Worm (Caenorhabditis elegans) whole organism, L3 larva: Measurements from ENCODE around the gene srx-58.

Source experiments
- R02D3.7 ChIP-seq: fragments of 150-350 bp; optimal IDR thresholded peaks from 2 replicates; lab custom pipeline; 2014; ENCODE audit warnings: missing biosample characterization, missing genetic modification characterization
- ZK546.5 ChIP-seq: sonication (generic microtip); optimal IDR thresholded peaks from 2 replicates; lab custom pipeline; 2017; ENCODE audit warnings: missing biosample characterization, missing genetic modification characterization
- aly-2 ChIP-seq: fragments of 150-350 bp; optimal IDR thresholded peaks from 2 replicates; lab custom pipeline; 2014; ENCODE audit warnings: missing biosample characterization, missing genetic modification characterization
- ama-1 ChIP-seq: fragments of 150-350 bp; optimal IDR thresholded peaks from 2 replicates; lab custom pipeline; 2018
- ceh-16 ChIP-seq: sonication (generic microtip); optimal IDR thresholded peaks from 2 replicates; lab custom pipeline; 2017; ENCODE audit warnings: missing biosample characterization, missing genetic modification characterization
- ceh-82 ChIP-seq: fragments of 150-350 bp; optimal IDR thresholded peaks from 2 replicates; lab custom pipeline; 2014; ENCODE audit warnings: missing biosample characterization, missing genetic modification characterization
- ceh-9 ChIP-seq: sonication (generic microtip); optimal IDR thresholded peaks from 2 replicates; lab custom pipeline; 2018; ENCODE audit warnings: missing biosample characterization, missing genetic modification characterization
- daf-12 ChIP-seq: fragments of 150-350 bp; optimal IDR thresholded peaks from 2 replicates; lab custom pipeline; 2014; ENCODE audit warnings: missing biosample characterization, missing genetic modification reagents, missing genetic modification characterization
- egl-27 ChIP-seq: sonication (generic microtip); optimal IDR thresholded peaks from 4 replicates; lab custom pipeline; 2017; ENCODE audit warnings: missing biosample characterization, missing genetic modification reagents, missing genetic modification characterization
- egl-5 ChIP-seq: fragments of 150-350 bp; optimal IDR thresholded peaks from 2 replicates; lab custom pipeline; 2017; ENCODE audit warnings: missing biosample characterization, missing genetic modification reagents, missing genetic modification characterization, inconsistent platforms
- elt-1 ChIP-seq: fragments of 150-350 bp; optimal IDR thresholded peaks from 2 replicates; lab custom pipeline; 2014; ENCODE audit warnings: missing biosample characterization, missing genetic modification characterization
- elt-2 ChIP-seq: sonication (generic microtip); optimal IDR thresholded peaks from 2 replicates; lab custom pipeline; 2016; ENCODE audit warnings: missing genetic modification reagents, mild to moderate bottlenecking, missing genetic modification characterization, missing compliant biosample characterization
- elt-3 ChIP-seq, 3 experiments: fragments of 150-350 bp in 1 of 3; sonication (generic microtip) in 2 of 3; optimal IDR thresholded peaks; 2 replicates in 2 of 3; 4 replicates in 1 of 3; lab custom pipeline; 2014 to 2017; ENCODE audit warnings: missing biosample characterization in 3 of 3, missing genetic modification characterization in 3 of 3
- eor-1 ChIP-seq, 2 experiments: fragments of 150-350 bp; optimal IDR thresholded peaks; 2 replicates each; lab custom pipeline; 2014 to 2018; ENCODE audit warnings: missing biosample characterization in 2 of 2, missing genetic modification characterization in 2 of 2
- fkh-10 ChIP-seq: sonication (generic microtip); optimal IDR thresholded peaks from 2 replicates; lab custom pipeline; 2017; ENCODE audit warnings: missing biosample characterization, missing genetic modification reagents, missing genetic modification characterization
- fkh-2 ChIP-seq: fragments of 150-350 bp; optimal IDR thresholded peaks from 2 replicates; lab custom pipeline; 2014; ENCODE audit warnings: missing biosample characterization, missing genetic modification reagents, missing genetic modification characterization
- fos-1 ChIP-seq: fragments of 150-350 bp; optimal IDR thresholded peaks from 2 replicates; lab custom pipeline; 2014; ENCODE audit warnings: missing biosample characterization, missing genetic modification characterization
- hmg-11 ChIP-seq: sonication (generic microtip); optimal IDR thresholded peaks from 2 replicates; lab custom pipeline; 2016; ENCODE audit warnings: missing genetic modification characterization, missing compliant biosample characterization
- jun-1 ChIP-seq: fragments of 150-350 bp; optimal IDR thresholded peaks from 2 replicates; lab custom pipeline; 2014; ENCODE audit warnings: missing biosample characterization, missing genetic modification reagents, missing genetic modification characterization
- lin-15B ChIP-seq: fragments of 150-350 bp; optimal IDR thresholded peaks from 2 replicates; lab custom pipeline; 2014; ENCODE audit warnings: missing biosample characterization, missing genetic modification characterization
- lin-39 ChIP-seq: fragments of 150-350 bp; optimal IDR thresholded peaks from 2 replicates; lab custom pipeline; 2018; ENCODE audit warnings: missing biosample characterization, missing genetic modification reagents, missing genetic modification characterization
- lsy-12 ChIP-seq: sonication (generic microtip); optimal IDR thresholded peaks from 2 replicates; lab custom pipeline; 2016; ENCODE audit warnings: mild to moderate bottlenecking, missing genetic modification characterization, missing compliant biosample characterization
- nfya-1 ChIP-seq: sonication (generic microtip); optimal IDR thresholded peaks from 2 replicates; lab custom pipeline; 2017; ENCODE audit warnings: missing genetic modification characterization, mild to moderate bottlenecking, missing compliant biosample characterization, antibody characterized with exemption, moderate library complexity; ENCODE audit not compliant: insufficient read depth
- nhr-11 ChIP-seq: fragments of 150-350 bp; optimal IDR thresholded peaks from 2 replicates; lab custom pipeline; 2014; ENCODE audit warnings: missing biosample characterization, missing genetic modification characterization
- nhr-12 ChIP-seq: fragments of 150-350 bp; optimal IDR thresholded peaks from 2 replicates; lab custom pipeline; 2014; ENCODE audit warnings: missing biosample characterization, missing genetic modification characterization
- nhr-237 ChIP-seq: fragments of 150-350 bp; optimal IDR thresholded peaks from 2 replicates; lab custom pipeline; 2014; ENCODE audit warnings: missing biosample characterization, missing genetic modification characterization
- nhr-25 ChIP-seq: sonication (generic microtip); optimal IDR thresholded peaks from 2 replicates; lab custom pipeline; 2017; ENCODE audit warnings: missing biosample characterization, missing genetic modification characterization
- nhr-28 ChIP-seq: fragments of 150-350 bp; optimal IDR thresholded peaks from 2 replicates; lab custom pipeline; 2014; ENCODE audit warnings: missing biosample characterization, missing genetic modification characterization
- nhr-67 ChIP-seq: fragments of 150-350 bp; optimal IDR thresholded peaks from 2 replicates; lab custom pipeline; 2014; ENCODE audit warnings: missing biosample characterization, missing genetic modification characterization
- nhr-76 ChIP-seq: fragments of 150-350 bp; sonication (generic microtip); optimal IDR thresholded peaks from 5 replicates; lab custom pipeline; 2014; ENCODE audit warnings: missing biosample characterization, missing genetic modification characterization
- nhr-77 ChIP-seq: fragments of 150-350 bp; optimal IDR thresholded peaks from 2 replicates; lab custom pipeline; 2014; ENCODE audit warnings: missing biosample characterization, missing genetic modification characterization
- pha-4 ChIP-seq: fragments of 150-350 bp; optimal IDR thresholded peaks from 2 replicates; lab custom pipeline; 2014; ENCODE audit warnings: missing biosample characterization, missing genetic modification reagents, missing genetic modification characterization
- pqm-1 ChIP-seq: fragments of 150-350 bp; optimal IDR thresholded peaks from 2 replicates; lab custom pipeline; 2017; ENCODE audit warnings: missing biosample characterization, missing genetic modification characterization, inconsistent platforms
- skn-1 ChIP-seq: fragments of 150-350 bp; optimal IDR thresholded peaks from 2 replicates; lab custom pipeline; 2014; ENCODE audit warnings: missing biosample characterization, missing genetic modification characterization
- tbx-2 ChIP-seq: sonication (generic microtip); optimal IDR thresholded peaks from 2 replicates; lab custom pipeline; 2016; ENCODE audit warnings: mild to moderate bottlenecking, missing genetic modification characterization, missing compliant biosample characterization
- unc-39 ChIP-seq: sonication (generic microtip); optimal IDR thresholded peaks from 4 replicates; lab custom pipeline; 2017; ENCODE audit warnings: missing biosample characterization, missing genetic modification characterization
- unc-62 ChIP-seq: fragments of 150-350 bp; sonication (generic microtip); optimal IDR thresholded peaks from 4 replicates; lab custom pipeline; 2014; ENCODE audit warnings: missing biosample characterization, missing genetic modification reagents, missing genetic modification characterization

srx-58 gene

DNA sequence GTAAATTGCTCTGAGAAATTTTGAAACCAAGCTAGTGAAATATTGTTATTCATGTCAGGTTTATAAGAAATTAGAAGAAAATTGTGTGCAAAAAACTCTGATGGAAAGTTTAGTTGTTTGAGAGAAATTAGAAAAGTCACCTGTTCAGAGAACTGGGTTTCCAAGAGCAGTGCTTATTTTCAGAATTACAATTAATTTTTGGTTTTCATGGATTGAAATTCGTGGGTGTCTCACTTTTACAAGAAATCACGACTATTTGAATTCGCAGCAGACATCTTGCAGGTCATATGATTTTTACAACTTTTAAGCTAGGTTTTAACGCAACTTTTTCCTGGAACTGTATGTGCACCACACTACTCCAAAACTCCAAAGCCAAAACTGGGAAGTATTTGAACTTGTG lies 43.5 kb upstream of the srx-58 start, which contains the start of gene srz-10:
Gene srz-10, minus strand, starts transcription at position 88 of the 400 bp plus-strand sequence.
- TF ChIP-seq aly-2 (tag; lab: Kevin White, UChicago) (no peak), unc-62 (GFP tag; lab: Kevin White, UChicago) (no peak), nhr-11 (no peak), eor-1 (tag; optimal IDR thresholded peaks at IDR 0.05; lab: Kevin White, UChicago) (no peak), nhr-67 (tag; lab: Kevin White, UChicago) (no peak), elt-3 (tag; optimal IDR thresholded peaks at IDR 0.05; lab: Kevin White, UChicago) (no peak), fkh-2 (tag; lab: Kevin White, UChicago) (no peak), jun-1 (tag; lab: Kevin White, UChicago) (no peak), ceh-82 (tag; lab: Kevin White, UChicago) (no peak), nhr-25 (tag; lab: Kevin White, UChicago) (no peak), fkh-10 (no peak)

DNA sequence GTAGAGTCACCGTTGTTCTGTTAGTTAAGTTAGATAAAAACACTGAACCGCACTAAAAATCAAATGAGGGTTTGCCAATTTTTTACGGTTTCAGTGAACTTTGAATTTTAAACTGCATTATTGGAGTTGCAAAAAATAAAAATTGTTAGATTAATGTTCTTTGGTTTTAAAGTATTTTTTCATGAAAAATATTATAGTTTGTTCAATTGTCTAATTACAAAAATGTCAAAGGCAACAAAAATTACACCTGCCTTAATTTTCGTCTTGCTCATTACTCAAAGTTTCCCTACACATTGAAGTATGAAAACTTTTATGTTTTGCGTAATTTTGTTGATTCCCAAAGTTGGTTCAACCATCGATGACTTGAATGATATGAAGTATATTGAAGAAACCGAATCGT lies 41.7 kb upstream of the srx-58 start, which contains the start of gene irld-62:
Gene irld-62, plus strand, starts transcription at position 301 of the 400 bp plus-strand sequence.
- TF ChIP-seq egl-27 (tag; lab: Kevin White, UChicago) (no peak), ceh-16 (tag; lab: Kevin White, UChicago) (no peak), fkh-10 (no peak), nhr-77 (no peak), lin-39 (tag; lab: Kevin White, UChicago) (no peak), nhr-12 (tag; lab: Kevin White, UChicago) (no peak), tbx-2 (no peak), elt-1 (tag; lab: Kevin White, UChicago) (no peak), unc-62 (GFP tag; lab: Kevin White, UChicago) (no peak), nhr-237 (tag; lab: Kevin White, UChicago) (no peak)

DNA sequence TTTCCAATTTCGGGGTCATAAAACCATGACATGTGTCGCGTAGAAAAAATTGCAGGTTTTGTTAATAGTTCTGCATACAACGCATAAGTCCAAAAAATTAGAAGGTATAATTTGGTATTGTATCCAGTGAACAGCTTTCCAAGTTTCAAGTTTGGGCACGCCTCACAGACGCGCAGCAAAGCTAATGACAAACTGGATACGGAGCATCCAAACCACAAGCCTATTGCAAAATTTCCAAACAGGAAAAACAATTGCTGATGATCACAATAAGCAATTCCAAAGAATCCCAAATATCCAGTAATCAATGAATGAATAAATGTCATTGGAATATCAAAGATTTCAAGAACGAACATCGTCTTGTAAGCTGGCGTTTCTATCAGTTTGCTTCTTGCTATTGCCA lies 38.9 kb upstream of the srx-58 start:
- TF ChIP-seq unc-39 (tag; lab: Kevin White, UChicago) (no peak), nhr-11 (no peak), lin-15B (tag; lab: Kevin White, UChicago) (no peak), egl-5 (tag; lab: Kevin White, UChicago) (no peak), lin-39 (tag; lab: Kevin White, UChicago) (no peak)

DNA sequence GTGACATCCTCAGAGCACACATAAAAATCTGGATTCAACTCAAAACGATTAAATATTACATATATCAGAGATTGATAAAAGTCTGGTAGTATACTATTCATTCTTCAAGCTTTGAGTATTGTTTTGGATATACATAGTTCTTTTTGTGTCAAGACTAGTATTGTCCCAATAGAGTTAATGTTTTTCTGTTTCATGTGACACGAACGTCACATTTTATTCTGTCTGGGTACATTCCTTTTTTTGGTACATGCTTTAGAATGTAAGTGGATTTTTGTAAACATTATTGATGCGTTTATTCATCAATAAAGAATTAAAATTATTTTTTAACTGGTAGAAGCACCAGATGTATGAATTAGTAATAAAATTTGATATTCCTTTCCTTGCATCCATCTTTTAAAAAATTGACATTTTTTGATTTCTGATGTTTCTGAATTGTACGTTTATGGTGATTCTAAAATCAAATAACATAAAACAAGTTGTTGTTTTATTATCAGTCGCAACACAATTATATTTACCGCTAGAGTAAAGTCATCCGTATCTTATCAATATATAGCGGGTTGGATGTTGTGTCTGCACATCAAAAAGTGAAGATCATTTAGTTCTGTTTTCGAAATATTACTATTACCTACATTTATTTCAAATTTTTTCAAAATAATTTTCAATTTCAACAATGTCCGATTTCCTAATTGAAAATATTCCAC lies 36.5 kb upstream of the srx-58 start, which contains the start of the genes srt-22 and nhr-246:
Gene srt-22, minus strand, starts transcription at position 101 of the 701 bp plus-strand sequence.
Gene nhr-246, plus strand, starts transcription at position 651 of the 701 bp plus-strand sequence.
- TF ChIP-seq elt-2 (tag; lab: Kevin White, UChicago) (peak; percentile 6), nhr-25 (tag; lab: Kevin White, UChicago) (no peak), pqm-1 (tag; lab: Kevin White, UChicago) (peak; percentile 30)

DNA sequence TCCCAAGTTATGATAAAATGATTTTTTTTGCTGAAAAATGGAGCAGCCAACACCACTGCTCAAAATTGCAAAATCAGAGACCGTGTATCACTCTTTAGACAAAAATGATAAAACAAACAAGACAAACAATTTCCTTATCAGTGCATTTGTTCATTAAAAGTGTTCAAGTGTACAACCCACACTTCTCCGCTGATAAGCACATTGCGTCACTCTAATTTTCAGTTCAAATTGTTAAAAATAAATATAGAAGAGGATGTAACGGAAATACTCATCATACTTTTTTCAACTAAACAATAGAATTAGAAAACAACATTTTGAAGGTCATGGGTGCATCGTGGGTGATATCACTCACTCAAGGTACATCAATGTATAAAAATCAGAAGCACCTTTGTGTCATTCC lies 33.8 kb upstream of the srx-58 start, which contains the start of gene nhr-291:
Gene nhr-291, plus strand, starts transcription at position 324 of the 400 bp plus-strand sequence.
- no peak for TF ChIP-seq nhr-237 (tag; lab: Kevin White, UChicago)
- no peak for TF ChIP-seq hmg-11 (tag; lab: Kevin White, UChicago)
- no peak for TF ChIP-seq aly-2 (tag; lab: Kevin White, UChicago)
- no peak for TF ChIP-seq nhr-11
- TF ChIP-seq elt-3 (tag; optimal IDR thresholded peaks at IDR 0.05; lab: Kevin White, UChicago): no peak
- TF ChIP-seq tbx-2: no peak
- peak; percentile 99 for TF ChIP-seq pqm-1 (tag; lab: Kevin White, UChicago)
- no peak for TF ChIP-seq lsy-12 (tag; lab: Kevin White, UChicago)
- TF ChIP-seq lin-15B (tag; lab: Kevin White, UChicago): no peak
- no peak for TF ChIP-seq nfya-1 (tag; lab: Kevin White, UChicago)
- no peak for TF ChIP-seq egl-27 (tag; lab: Kevin White, UChicago)
- no peak for TF ChIP-seq nhr-25 (tag; lab: Kevin White, UChicago)
- no peak for TF ChIP-seq lin-39 (tag; lab: Kevin White, UChicago)
- no peak for TF ChIP-seq ZK546.5 (tag; lab: Kevin White, UChicago)
- TF ChIP-seq elt-2 (tag; lab: Kevin White, UChicago): peak; percentile 99
- peak; percentile 93 for TF ChIP-seq jun-1 (tag; lab: Kevin White, UChicago)
- no peak for TF ChIP-seq egl-5 (tag; lab: Kevin White, UChicago)
- TF ChIP-seq fkh-2 (tag; lab: Kevin White, UChicago): no peak
- TF ChIP-seq daf-12 (tag; lab: Kevin White, UChicago): no peak
- peak; percentile 83 for TF ChIP-seq pha-4
- no peak for TF ChIP-seq R02D3.7
- no peak for TF ChIP-seq ceh-9 (tag; lab: Kevin White, UChicago)
- no peak for TF ChIP-seq nhr-67 (tag; lab: Kevin White, UChicago)
- peak; percentile 57 for TF ChIP-seq fos-1
- peak; percentile 62 for TF ChIP-seq skn-1 (tag; lab: Kevin White, UChicago)
- TF ChIP-seq nhr-76 (tag; lab: Kevin White, UChicago): no peak
- no peak for TF ChIP-seq ama-1
- TF ChIP-seq nhr-28 (tag; lab: Kevin White, UChicago): no peak
